1 fruit fly cellular context compared by ENCODE assay signal in genomic region chrX:4493192-4493900, dm6.
TF ChIP-seq lines count a peak whose summit lies in the region.

No protein-coding gene starts in this region.

TF ChIP-seq in whole organism, embryonic, 481 proteins besides CTCF, POLR2A, EP300 and RAD21 (continued from another document):
- 0 out of 3 replicates have a peak, but pooled peaks have one; percentile 22 for TF ChIP-seq CG17361 (GFP tag; IDR thresholded peaks at IDR 0.05; lab: Robert Waterston, UW)
- no peak for TF ChIP-seq CG3838 (GFP tag; optimal IDR thresholded peaks at IDR 0.05; lab: Kevin White, UChicago)
- TF ChIP-seq Hey (tag; optimal IDR thresholded peaks at IDR 0.05; lab: Kevin White, UChicago): no peak
- TF ChIP-seq unpg (GFP tag; optimal IDR thresholded peaks at IDR 0.05; lab: Kevin White, UChicago): no peak
- peak; percentile 14 for TF ChIP-seq gem (tag; optimal IDR thresholded peaks at IDR 0.05; lab: Kevin White, UChicago)
- no peak for TF ChIP-seq CG12155 (GFP tag; optimal IDR thresholded peaks at IDR 0.05; lab: Kevin White, UChicago)
- TF ChIP-seq CG6272 (GFP tag; IDR thresholded peaks at IDR 0.05; lab: Robert Waterston, UW): no peak
- TF ChIP-seq Dip2 (GFP tag; IDR thresholded peaks at IDR 0.05; lab: Robert Waterston, UW): no peak
- TF ChIP-seq CG16815 (GFP tag; optimal IDR thresholded peaks at IDR 0.05; lab: Kevin White, UChicago): no peak
- TF ChIP-seq pzg (GFP tag; optimal IDR thresholded peaks at IDR 0.05; lab: Kevin White, UChicago): no peak
- TF ChIP-seq CG4282 (GFP tag; optimal IDR thresholded peaks at IDR 0.05; lab: Kevin White, UChicago): no peak
- TF ChIP-seq CG1602 (GFP tag; optimal IDR thresholded peaks at IDR 0.05; lab: Kevin White, UChicago): no peak
- TF ChIP-seq CG9727 (GFP tag; optimal IDR thresholded peaks at IDR 0.05; lab: Kevin White, UChicago): no peak
- TF ChIP-seq sens (GFP tag; lab: Kevin White, UChicago): peak; percentile 55
- TF ChIP-seq ssp (GFP tag; IDR thresholded peaks at IDR 0.05; lab: Robert Waterston, UW): no peak
- peak; percentile 12 for TF ChIP-seq CG11504 (tag; optimal IDR thresholded peaks at IDR 0.05; lab: Kevin White, UChicago)
- TF ChIP-seq so (GFP tag; IDR thresholded peaks at IDR 0.05; lab: Robert Waterston, UW): no peak
- TF ChIP-seq CG9437 (GFP tag; optimal IDR thresholded peaks at IDR 0.05; lab: Kevin White, UChicago): no peak
- 0 out of 2 replicates have a peak, but pooled peaks have one; percentile 11 for TF ChIP-seq sna (GFP tag; IDR thresholded peaks at IDR 0.05; lab: Robert Waterston, UW; ENCODE audit: partially characterized antibody)
- TF ChIP-seq CG6854 (GFP tag; optimal IDR thresholded peaks at IDR 0.05; lab: Kevin White, UChicago): no peak
TF ChIP-seq in whole organism, embryonic: peak in this region for 12.
